Worm (Caenorhabditis elegans) whole organism, early embryonic: Measurements from ENCODE around the gene ipp-5.

ENCODE experiments used
- ama-1 ChIP-seq: fragments of 150-350 bp; optimal IDR thresholded peaks from 2 replicates; lab custom pipeline; 2014
- ceh-36 ChIP-seq: sonication (generic microtip); optimal IDR thresholded peaks from 2 replicates; lab custom pipeline; 2016; ENCODE audit warnings: missing genetic modification characterization, inconsistent platforms, missing compliant biosample characterization
- flt-1 ChIP-seq: fragments of 200-800 bp; sonication (Bioruptor generic); IDR thresholded peaks from 2 replicates; pipeline ENCODE4 v1.3.6; 2022; ENCODE audit warnings: missing genetic modification characterization, missing compliant biosample characterization
- tbx-37 ChIP-seq: fragments of 200-800 bp; sonication (Bioruptor generic); conservative IDR thresholded peaks from 2 replicates; pipeline ENCODE4 v1.3.6; 2022; ENCODE audit warnings: missing genetic modification reagents, missing genetic modification characterization, missing compliant biosample characterization

ce11 chrX:6022469-6022868, 8.8 kb upstream of the ipp-5 start, which contains the start of gene lelo-3:
- TF ChIP-seq ama-1 (lab: Kevin White, UChicago) (no peak), tbx-37 (GFP tag; lab: Robert Waterston, UW) (no peak), ceh-36 (no peak), flt-1 (GFP tag; lab: Robert Waterston, UW) (no peak)
